Fruit fly (Drosophila melanogaster) S2 (cell line): ENCODE data around the gene Ude.
A peak's percentile ranks its signal among the peaks of the same experiment; 100 is the strongest.

Experiments used
- CG8478 ChIP-seq: fragments of >200 bp; optimal IDR thresholded peaks from 2 replicates; lab custom pipeline; 2018
- CTCF ChIP-seq, 2 experiments: fragments of >200 bp; optimal IDR thresholded peaks; 2 replicates each; lab custom pipeline; 2018

Ude gene

dm6 chr3R:24799503-24799902, at the start of gene Ude:
Gene Ude (minus strand): TSS chr3R:24799668.
- no peak for TF ChIP-seq CTCF (optimal IDR thresholded peaks at IDR 0.05; lab: Kevin White, UChicago)
- no peak for TF ChIP-seq CG8478 (lab: Kevin White, UChicago)

dm6 chr3R:24845952-24846848, 46.7 kb upstream of the Ude start:
- no peak for TF ChIP-seq CG8478 (lab: Kevin White, UChicago)
- TF ChIP-seq CTCF (optimal IDR thresholded peaks at IDR 0.05; lab: Kevin White, UChicago) = no peak

dm6 chr3R:24845148-24845547, 45.7 kb upstream of the Ude start:
- TF ChIP-seq CG8478 (lab: Kevin White, UChicago) = no peak
- no peak for TF ChIP-seq CTCF (optimal IDR thresholded peaks at IDR 0.05; lab: Kevin White, UChicago)

- TF ChIP-seq CG8478 (lab: Kevin White, UChicago) (no peak), CTCF (optimal IDR thresholded peaks at IDR 0.05; lab: Kevin White, UChicago) (no peak)
These were observed 42.2 kb upstream of the Ude start, which contains the start of gene Esp for dm6 chr3R:24841635-24842034. Gene Esp (plus strand): TSS chr3R:24841935.

- no peak for TF ChIP-seq CTCF (optimal IDR thresholded peaks at IDR 0.05; lab: Kevin White, UChicago)
These were observed 41.6 kb upstream of the Ude start, which contains the start of gene CG33658 for dm6 chr3R:24841063-24841462. Gene CG33658 (minus strand): TSS chr3R:24841163.

dm6 chr3R:24833652-24834051, 34.2 kb upstream of the Ude start, which contains the start of gene sosie:
Gene sosie (plus strand): TSS chr3R:24833952.
- TF ChIP-seq CG8478 (lab: Kevin White, UChicago) (no peak), CTCF (optimal IDR thresholded peaks at IDR 0.05; lab: Kevin White, UChicago) (no peak)

dm6 chr3R:24829887-24830351, 30.5 kb upstream of the Ude start, which contains the start of the genes Kaz and CG43273:
Gene Kaz (minus strand): TSS chr3R:24829959.
Gene CG43273 (plus strand): TSS chr3R:24830301.
- peak in 1 of 2 experiments; percentile 10 for TF ChIP-seq CTCF (optimal IDR thresholded peaks at IDR 0.05; lab: Kevin White, UChicago)
- TF ChIP-seq CG8478 (lab: Kevin White, UChicago) = no peak

- TF ChIP-seq CG8478 (lab: Kevin White, UChicago) = no peak
- no peak for TF ChIP-seq CTCF (optimal IDR thresholded peaks at IDR 0.05; lab: Kevin White, UChicago)
These were observed 28.8 kb upstream of the Ude start, which contains the start of gene RabX4 for dm6 chr3R:24828234-24828633. Gene RabX4 (minus strand): TSS chr3R:24828409.

- TF ChIP-seq CTCF (optimal IDR thresholded peaks at IDR 0.05; lab: Kevin White, UChicago) (no peak), CG8478 (lab: Kevin White, UChicago) (no peak)
These were observed 26.1 kb upstream of the Ude start, which contains the start of gene niki for dm6 chr3R:24825548-24825947. Gene niki (minus strand): TSS chr3R:24825648.

dm6 chr3R:24823061-24823460, 23.6 kb upstream of the Ude start:
- TF ChIP-seq CTCF (optimal IDR thresholded peaks at IDR 0.05; lab: Kevin White, UChicago) = no peak
- no peak for TF ChIP-seq CG8478 (lab: Kevin White, UChicago)

dm6 chr3R:24816993-24817854, 17.8 kb upstream of the Ude start, which contains the start of the genes CG5808 and Saf-B:
Gene CG5808 (minus strand): TSS chr3R:24817007.
Gene Saf-B (plus strand): TSS chr3R:24817464.
- TF ChIP-seq CG8478 (lab: Kevin White, UChicago) = no peak
- TF ChIP-seq CTCF (optimal IDR thresholded peaks at IDR 0.05; lab: Kevin White, UChicago) = no peak

- TF ChIP-seq CTCF (optimal IDR thresholded peaks at IDR 0.05; lab: Kevin White, UChicago) = no peak
- TF ChIP-seq CG8478 (lab: Kevin White, UChicago) = no peak
These were observed 14.3 kb upstream of the Ude start, which contains the start of the genes lili and CG34150 for dm6 chr3R:24813637-24814301. Gene lili (minus strand): TSS chr3R:24814012. Gene CG34150 (plus strand): TSS chr3R:24814262.

dm6 chr3R:24812987-24813636, 13.6 kb upstream of the Ude start:
- no peak for TF ChIP-seq CTCF (optimal IDR thresholded peaks at IDR 0.05; lab: Kevin White, UChicago)
- TF ChIP-seq CG8478 (lab: Kevin White, UChicago) = no peak
